Worm (Caenorhabditis elegans): ENCODE measurements around the gene kdin-1.

- TF ChIP-seq efl-3 (GFP tag; optimal IDR thresholded peaks at IDR 0.05) (no peak), zag-1 (tag; optimal IDR thresholded peaks at IDR 0.05) (no peak), mep-1 (tag; optimal IDR thresholded peaks at IDR 0.05) (no peak), vab-15 (tag; optimal IDR thresholded peaks at IDR 0.05) (no peak), sup-37 (GFP tag; optimal IDR thresholded peaks at IDR 0.05) (no peak), pqm-1 (tag; optimal IDR thresholded peaks at IDR 0.05) (no peak), lin-39 (tag; optimal IDR thresholded peaks at IDR 0.05) (no peak), nhr-84 (tag; optimal IDR thresholded peaks at IDR 0.05) (no peak), lin-15B (tag; optimal IDR thresholded peaks at IDR 0.05) (no peak), elt-2 (tag; optimal IDR thresholded peaks at IDR 0.05) (no peak), rnt-1 (tag; optimal IDR thresholded peaks at IDR 0.05) (no peak), lin-13 (GFP tag; optimal IDR thresholded peaks at IDR 0.05) (no peak), ama-1 (optimal IDR thresholded peaks at IDR 0.05) (no peak)
Measured at ce11 chrIV:11038618-11038664, at the start of gene kdin-1.

All from whole organism, L1 larva.